Fruit fly (Drosophila melanogaster): ENCODE results near the gene hay.

Gene hay

dm6 chr3L:10678545-10679067, 47.7 kb downstream of the hay start (continued):
- TF ChIP-seq Antp (GFP tag; optimal IDR thresholded peaks at IDR 0.05) (peak; percentile 83), CG9797 (GFP tag; optimal IDR thresholded peaks at IDR 0.05) (peak; percentile 42), disco-r (GFP tag; optimal IDR thresholded peaks at IDR 0.05) (peak; percentile 91), CG14050 (GFP tag; IDR thresholded peaks at IDR 0.05) (peak; percentile 88), croc (GFP tag; conservative IDR thresholded peaks at IDR 0.05) (peak; percentile 90), Dll (GFP tag; IDR thresholded peaks at IDR 0.05; ENCODE audit: partially characterized antibody) (no peak), CG9932 (GFP tag; IDR thresholded peaks at IDR 0.05) (peak; percentile 87), tna (GFP tag; IDR thresholded peaks at IDR 0.05; ENCODE audit: partially characterized antibody) (no peak), CG15269 (tag; optimal IDR thresholded peaks at IDR 0.05) (peak; percentile 96), Side (GFP tag; optimal IDR thresholded peaks at IDR 0.05) (peak; percentile 94), CG10366 (GFP tag; IDR thresholded peaks at IDR 0.05) (peak; percentile 90), CG10147 (GFP tag; optimal IDR thresholded peaks at IDR 0.05) (peak; percentile 87), pum (GFP tag; optimal IDR thresholded peaks at IDR 0.05) (peak; percentile 91), her (GFP tag; optimal IDR thresholded peaks at IDR 0.05) (peak; percentile 84), Usf (GFP tag; optimal IDR thresholded peaks at IDR 0.05) (peak; percentile 80), CHES-1-like (GFP tag; optimal IDR thresholded peaks at IDR 0.05) (peak; percentile 90), yki (optimal IDR thresholded peaks at IDR 0.05) (peak; percentile 42), bcd (GFP tag; optimal IDR thresholded peaks at IDR 0.05) (peak; percentile 96), CG10267 (tag; optimal IDR thresholded peaks at IDR 0.05) (peak; percentile 92), Doc2 (GFP tag; IDR thresholded peaks at IDR 0.05) (no peak), YL-1 (GFP tag; optimal IDR thresholded peaks at IDR 0.05) (peak; percentile 89), hbn (GFP tag; IDR thresholded peaks at IDR 0.05; ENCODE audit: partially characterized antibody) (no peak), schlank (tag; optimal IDR thresholded peaks at IDR 0.05) (peak; percentile 86), fu2 (GFP tag; optimal IDR thresholded peaks at IDR 0.05) (peak; percentile 80), tup (GFP tag; optimal IDR thresholded peaks at IDR 0.05) (peak; percentile 62), maf-S (GFP tag; optimal IDR thresholded peaks at IDR 0.05) (peak; percentile 88), CG2712 (tag; optimal IDR thresholded peaks at IDR 0.05) (peak; percentile 98), sc (optimal IDR thresholded peaks at IDR 0.05) (no peak), sc (GFP tag; optimal IDR thresholded peaks at IDR 0.05) (peak; percentile 86), ind (GFP tag; optimal IDR thresholded peaks at IDR 0.05) (peak; percentile 86), mirr (GFP tag; optimal IDR thresholded peaks at IDR 0.05) (peak; percentile 83), corto (GFP tag; optimal IDR thresholded peaks at IDR 0.05) (no peak), nerfin-1 (tag; optimal IDR thresholded peaks at IDR 0.05) (peak; percentile 93), slou (GFP tag; optimal IDR thresholded peaks at IDR 0.05) (peak; percentile 72), BEAF-32 (GFP tag; optimal IDR thresholded peaks at IDR 0.05) (peak; percentile 6), bowl (GFP tag; IDR thresholded peaks at IDR 0.05) (peak; percentile 85), CG31388 (GFP tag; optimal IDR thresholded peaks at IDR 0.05) (peak; percentile 76), CG3065 (GFP tag; optimal IDR thresholded peaks at IDR 0.05) (peak; percentile 30), CG5245 (GFP tag; optimal IDR thresholded peaks at IDR 0.05) (peak; percentile 67), inv (GFP tag; IDR thresholded peaks at IDR 0.05; ENCODE audit: partially characterized antibody) (no peak), CG7271 (tag; optimal IDR thresholded peaks at IDR 0.05) (no peak), CG1832 (GFP tag; optimal IDR thresholded peaks at IDR 0.05) (no peak), CG4854 (GFP tag; optimal IDR thresholded peaks at IDR 0.05) (peak; percentile 88), CG6654 (GFP tag; optimal IDR thresholded peaks at IDR 0.05) (peak; percentile 80), bigmax (GFP tag; optimal IDR thresholded peaks at IDR 0.05) (peak; percentile 57), CG11085 (GFP tag; IDR thresholded peaks at IDR 0.05) (no peak; the same call in none of the 2 replicates), Lhr (GFP tag; optimal IDR thresholded peaks at IDR 0.05) (peak; percentile 80), cad (GFP tag; optimal IDR thresholded peaks at IDR 0.05) (no peak), chm (GFP tag; IDR thresholded peaks at IDR 0.05) (peak; percentile 88), Nf-YC (tag; optimal IDR thresholded peaks at IDR 0.05) (peak; percentile 89), CG2129 (GFP tag; IDR thresholded peaks at IDR 0.05; ENCODE audit: partially characterized antibody) (no peak)
